Fruit fly (Drosophila melanogaster): ENCODE results near the gene Flad2.

Gene Flad2

dm6 chr2L:13382351-13383029 lies 29.8 kb upstream of the Flad2 start, which contains the start of gene loqs (continued):
- TF ChIP-seq Opbp (GFP tag; IDR thresholded peaks at IDR 0.05; ENCODE audit: partially characterized antibody) (no peak), Neu2 (GFP tag; optimal IDR thresholded peaks at IDR 0.05; ENCODE audit: borderline replicate concordance) (no peak), CG10462 (GFP tag; optimal IDR thresholded peaks at IDR 0.05) (no peak), Rfx (GFP tag; IDR thresholded peaks at IDR 0.05) (peak; percentile 14; the same call in 1 of the 2 replicates), CG2120 (GFP tag; optimal IDR thresholded peaks at IDR 0.05) (peak; percentile 45), CG18599 (GFP tag; optimal IDR thresholded peaks at IDR 0.05) (no peak), phol (tag; optimal IDR thresholded peaks at IDR 0.05) (peak; percentile 48), CG17361 (GFP tag; IDR thresholded peaks at IDR 0.05) (0 out of 3 replicates have a peak, but pooled peaks have one; percentile 27), CG12391 (tag; optimal IDR thresholded peaks at IDR 0.05) (peak; percentile 60), PHDP (tag; optimal IDR thresholded peaks at IDR 0.05) (peak; percentile 38), CG3838 (GFP tag; optimal IDR thresholded peaks at IDR 0.05) (no peak), prd (optimal IDR thresholded peaks at IDR 0.05) (no peak), prd (GFP tag; IDR thresholded peaks at IDR 0.05) (0 out of 3 replicates have a peak, but pooled peaks have one; percentile 7), CG2712 (tag; optimal IDR thresholded peaks at IDR 0.05) (peak; percentile 34), CG10959 (GFP tag; IDR thresholded peaks at IDR 0.05) (no peak), slp2 (GFP tag; optimal IDR thresholded peaks at IDR 0.05) (no peak), grau (tag; optimal IDR thresholded peaks at IDR 0.05) (peak; percentile 29), CG13424 (tag; optimal IDR thresholded peaks at IDR 0.05) (peak; percentile 31), Dref (GFP tag; IDR thresholded peaks at IDR 0.05) (peak; percentile 55), D19A (tag; optimal IDR thresholded peaks at IDR 0.05) (no peak), CG9932 (GFP tag; IDR thresholded peaks at IDR 0.05) (peak; percentile 55), CG10431 (GFP tag; optimal IDR thresholded peaks at IDR 0.05) (no peak), MESR4 (GFP tag; optimal IDR thresholded peaks at IDR 0.05) (peak; percentile 55), CG8290 (GFP tag; optimal IDR thresholded peaks at IDR 0.05) (peak; percentile 52), CG8290 (tag; optimal IDR thresholded peaks at IDR 0.05) (no peak), ham (GFP tag; IDR thresholded peaks at IDR 0.05) (no peak), Scr (GFP tag; IDR thresholded peaks at IDR 0.05; ENCODE audit: partially characterized antibody) (peak; percentile 51), CG30020 (tag; optimal IDR thresholded peaks at IDR 0.05) (peak; percentile 55), Sry-δ (GFP tag; optimal IDR thresholded peaks at IDR 0.05) (peak; percentile 4), onecut (GFP tag; IDR thresholded peaks at IDR 0.05) (peak; percentile 99), ato (GFP tag; IDR thresholded peaks at IDR 0.05; ENCODE audit: partially characterized antibody) (no peak), CG13287 (GFP tag; IDR thresholded peaks at IDR 0.05; ENCODE audit: partially characterized antibody) (peak; percentile 67), BEAF-32 (GFP tag; optimal IDR thresholded peaks at IDR 0.05) (peak; percentile 45), CG13894 (tag; optimal IDR thresholded peaks at IDR 0.05) (no peak), unc-4 (GFP tag; IDR thresholded peaks at IDR 0.05; ENCODE audit: partially characterized antibody) (peak; percentile 50; the same call in 1 of the 2 replicates), Hr3 (GFP tag; optimal IDR thresholded peaks at IDR 0.05) (peak; percentile 6), CG4707 (GFP tag; optimal IDR thresholded peaks at IDR 0.05) (no peak), sens (GFP tag) (peak; percentile 32), CG8924 (tag; optimal IDR thresholded peaks at IDR 0.05) (peak; percentile 31), Xbp1 (GFP tag; optimal IDR thresholded peaks at IDR 0.05) (peak; percentile 8), CG6689 (GFP tag; IDR thresholded peaks at IDR 0.05) (0 out of 2 replicates have a peak, but pooled peaks have one; percentile 5), stwl (tag; optimal IDR thresholded peaks at IDR 0.05) (peak; percentile 50), row (GFP tag; IDR thresholded peaks at IDR 0.05) (peak; percentile 62), slbo (GFP tag; IDR thresholded peaks at IDR 0.05) (peak; percentile 46; the same call in 1 of the 2 replicates), usp (GFP tag; optimal IDR thresholded peaks at IDR 0.05) (no peak), lilli (GFP tag; optimal IDR thresholded peaks at IDR 0.05) (peak; percentile 24)

Measured in whole organism, embryonic.